Worm (Caenorhabditis elegans) whole organism, L4/young adult: Measurements from ENCODE around the gene oig-5.
"Not testable (repeated sequence)": the region's sequence is repeated elsewhere in the genome, so short reads cannot be mapped to it uniquely, and the experiment has no call there.

Experiments used
- W03F9.2 ChIP-seq: fragments of 150-350 bp; optimal IDR thresholded peaks from 2 replicates; lab custom pipeline; 2014; ENCODE audit warnings: missing biosample characterization, missing genetic modification characterization
- dao-5 ChIP-seq: sonication (generic microtip); optimal IDR thresholded peaks from 2 replicates; lab custom pipeline; 2016; ENCODE audit warnings: missing genotype, missing genetic modification characterization, moderate library complexity, missing compliant biosample characterization
- him-1 ChIP-seq: sonication (generic microtip); optimal IDR thresholded peaks from 2 replicates; lab custom pipeline; 2016; ENCODE audit warnings: missing genotype, missing genetic modification reagents, missing genetic modification characterization, missing compliant biosample characterization

- not testable (repeated sequence) for TF ChIP-seq W03F9.2, him-1, dao-5 (tag; lab: Kevin White, UChicago)
Observed at ce11 chrIV:14774454-14774853, 32.5 kb upstream of the oig-5 start, which contains the start of gene Y57G11C.51.
